Fruit fly (Drosophila melanogaster): ENCODE data around the gene mex1.
A peak's percentile ranks its signal among the peaks of the same experiment; 100 is the strongest.

mex1 gene

DNA sequence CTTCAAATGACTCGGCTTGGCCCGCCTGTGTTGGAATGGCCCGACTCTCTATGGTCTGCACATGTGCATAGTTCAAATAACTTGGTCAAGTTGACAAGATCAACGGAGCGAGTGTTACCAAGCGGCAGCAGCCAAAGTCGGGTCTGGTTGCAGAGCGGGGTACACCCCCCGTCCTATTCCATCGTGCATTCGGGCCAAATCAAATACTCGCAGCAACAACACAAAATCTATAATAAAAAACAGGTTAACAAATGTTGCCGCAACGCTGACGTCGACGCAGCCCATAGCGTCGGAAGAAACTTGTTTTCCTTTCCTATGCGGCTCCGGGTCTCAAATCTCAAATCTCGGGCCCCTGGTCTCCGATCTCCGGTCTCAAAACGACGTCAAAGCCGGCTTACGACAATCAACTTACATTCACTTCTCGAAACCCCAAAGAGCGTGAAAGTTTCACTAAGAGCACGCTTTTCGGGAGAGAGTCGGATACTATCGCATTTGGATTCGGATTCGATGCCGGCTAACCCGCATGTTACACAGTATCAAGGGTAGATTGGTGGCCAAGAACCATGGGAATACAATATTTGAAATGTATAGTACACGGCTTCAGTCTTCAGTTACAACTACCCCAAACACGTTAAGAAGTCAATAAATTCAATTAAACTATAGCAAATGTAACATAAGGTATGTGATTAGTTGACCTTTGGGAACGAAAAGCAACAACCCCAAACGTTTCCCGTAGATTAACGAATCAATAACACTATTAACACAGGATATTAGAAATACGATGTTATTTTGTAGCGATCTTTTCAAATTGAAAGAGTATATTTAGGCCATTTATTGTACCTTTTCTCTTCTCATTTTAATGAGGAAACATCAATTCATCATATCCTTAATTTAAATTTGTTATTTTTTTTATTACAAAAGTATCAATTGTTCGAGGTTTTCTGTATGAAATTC lies 15.2 kb upstream of the mex1 start (continued):
- TF ChIP-seq crc (GFP tag; optimal IDR thresholded peaks at IDR 0.05) (no peak), CG4360 (GFP tag; IDR thresholded peaks at IDR 0.05) (peak; percentile 50; the same call in 1 of the 2 replicates), CG13123 (GFP tag; optimal IDR thresholded peaks at IDR 0.05) (no peak), sc (optimal IDR thresholded peaks at IDR 0.05) (no peak), sc (GFP tag; optimal IDR thresholded peaks at IDR 0.05) (peak; percentile 39), CG12942 (GFP tag; optimal IDR thresholded peaks at IDR 0.05) (peak; percentile 43), Dbx (GFP tag; IDR thresholded peaks at IDR 0.05) (0 out of 3 replicates have a peak, but pooled peaks have one; percentile 16), CG8359 (GFP tag; optimal IDR thresholded peaks at IDR 0.05; ENCODE audit: borderline replicate concordance) (peak; percentile 21), H15 (GFP tag; IDR thresholded peaks at IDR 0.05) (no peak), Bdp1 (GFP tag; optimal IDR thresholded peaks at IDR 0.05) (peak; percentile 1), pnt (GFP tag; optimal IDR thresholded peaks at IDR 0.05) (peak; percentile 56), CG16863 (GFP tag; optimal IDR thresholded peaks at IDR 0.05) (peak; percentile 62), CG1603 (tag; optimal IDR thresholded peaks at IDR 0.05) (peak; percentile 44), CG34376 (GFP tag; optimal IDR thresholded peaks at IDR 0.05) (no peak), CG18599 (GFP tag; optimal IDR thresholded peaks at IDR 0.05) (peak; percentile 66), schlank (tag; optimal IDR thresholded peaks at IDR 0.05) (no peak), kni (GFP tag; optimal IDR thresholded peaks at IDR 0.05) (peak; percentile 99), mam (GFP tag; optimal IDR thresholded peaks at IDR 0.05) (peak; percentile 62), CG13775 (GFP tag; optimal IDR thresholded peaks at IDR 0.05) (peak; percentile 84), nerfin-2 (GFP tag; IDR thresholded peaks at IDR 0.05; ENCODE audit: partially characterized antibody) (no peak), CG4707 (GFP tag; optimal IDR thresholded peaks at IDR 0.05) (no peak), Doc3 (GFP tag; IDR thresholded peaks at IDR 0.05; ENCODE audit: partially characterized antibody) (no peak), CG6689 (GFP tag; IDR thresholded peaks at IDR 0.05) (peak; percentile 42; the same call in 1 of the 2 replicates), Side (GFP tag; optimal IDR thresholded peaks at IDR 0.05) (peak; percentile 32), CrebB (tag; optimal IDR thresholded peaks at IDR 0.05) (no peak), dysf (GFP tag; IDR thresholded peaks at IDR 0.05) (0 out of 3 replicates have a peak, but pooled peaks have one; percentile 37), Sry-β (GFP tag; optimal IDR thresholded peaks at IDR 0.05) (peak; percentile 12), gcm2 (GFP tag; optimal IDR thresholded peaks at IDR 0.05) (no peak), Sin3A (optimal IDR thresholded peaks at IDR 0.05) (no peak), CG14050 (GFP tag; IDR thresholded peaks at IDR 0.05) (no peak; the same call in 2 of the 3 replicates), Usf (GFP tag; optimal IDR thresholded peaks at IDR 0.05) (peak; percentile 56), CG1647 (GFP tag; optimal IDR thresholded peaks at IDR 0.05) (peak; percentile 40), Atf6 (GFP tag; IDR thresholded peaks at IDR 0.05) (peak; percentile 15; the same call in 1 of the 2 replicates), CG14667 (GFP tag; IDR thresholded peaks at IDR 0.05) (peak; percentile 38), prd (optimal IDR thresholded peaks at IDR 0.05) (no peak), prd (GFP tag; IDR thresholded peaks at IDR 0.05) (peak; percentile 58), CG10321 (GFP tag; IDR thresholded peaks at IDR 0.05) (no peak), PHDP (tag; optimal IDR thresholded peaks at IDR 0.05) (peak; percentile 35), gfzf (GFP tag; optimal IDR thresholded peaks at IDR 0.05) (no peak), NfI (GFP tag; optimal IDR thresholded peaks at IDR 0.05) (peak; percentile 43), Mes4 (GFP tag; optimal IDR thresholded peaks at IDR 0.05) (peak; percentile 46), croc (GFP tag; conservative IDR thresholded peaks at IDR 0.05) (no peak), CG10543 (GFP tag; optimal IDR thresholded peaks at IDR 0.05) (no peak), Xbp1 (GFP tag; optimal IDR thresholded peaks at IDR 0.05) (peak; percentile 72), CG17802 (tag; optimal IDR thresholded peaks at IDR 0.05) (no peak), slou (GFP tag; optimal IDR thresholded peaks at IDR 0.05) (peak; percentile 28), CG7963 (GFP tag; IDR thresholded peaks at IDR 0.05; ENCODE audit: partially characterized antibody) (no peak), CG12744 (GFP tag; optimal IDR thresholded peaks at IDR 0.05) (no peak), Nf-YB (GFP tag; optimal IDR thresholded peaks at IDR 0.05) (peak; percentile 62)

Data from whole organism, embryonic.